Worm (Caenorhabditis elegans): ENCODE data around the gene F13H10.6.

F13H10.6 gene

ce11 chrIV:11008996-11009395, at the start of gene F13H10.6:
F13H10.6 (plus strand) TSS chrIV:11009296.
- TF ChIP-seq nhr-43 (tag; optimal IDR thresholded peaks at IDR 0.05; ENCODE audit: poor library complexity, severe bottlenecking): no peak
- no peak for TF ChIP-seq lin-15B (tag; optimal IDR thresholded peaks at IDR 0.05)
- TF ChIP-seq zag-1 (tag; optimal IDR thresholded peaks at IDR 0.05): no peak
- TF ChIP-seq unc-39 (tag; optimal IDR thresholded peaks at IDR 0.05): no peak

- TF ChIP-seq ceh-28 (tag; optimal IDR thresholded peaks at IDR 0.05) (no peak), skn-1 (tag; optimal IDR thresholded peaks at IDR 0.05) (no peak), zag-1 (tag; optimal IDR thresholded peaks at IDR 0.05) (no peak), fkh-10 (GFP tag; optimal IDR thresholded peaks at IDR 0.05) (no peak), nhr-28 (tag; optimal IDR thresholded peaks at IDR 0.05) (no peak), elt-2 (tag; optimal IDR thresholded peaks at IDR 0.05) (peak; percentile 69), eor-1 (tag; optimal IDR thresholded peaks at IDR 0.05) (no peak), pha-4 (tag; optimal IDR thresholded peaks at IDR 0.05) (peak; percentile 24), ceh-9 (tag; optimal IDR thresholded peaks at IDR 0.05) (no peak), ZK546.5 (tag; optimal IDR thresholded peaks at IDR 0.05) (no peak), unc-62 (GFP tag; optimal IDR thresholded peaks at IDR 0.05) (no peak), fos-1 (tag; optimal IDR thresholded peaks at IDR 0.05) (no peak), mml-1 (tag; optimal IDR thresholded peaks at IDR 0.05) (no peak), nhr-76 (tag; optimal IDR thresholded peaks at IDR 0.05) (no peak), pqm-1 (tag; optimal IDR thresholded peaks at IDR 0.05) (peak; percentile 45), jun-1 (tag; optimal IDR thresholded peaks at IDR 0.05) (no peak)
Measured at ce11 chrIV:10964688-10965087, 44.4 kb upstream of the F13H10.6 start.

ce11 chrIV:10966359-10966758, 42.7 kb upstream of the F13H10.6 start, which contains the start of the genes aqp-3 and Y69E1A.8:
aqp-3 (minus strand) TSS chrIV:10966459.
Y69E1A.8 (plus strand) TSS chrIV:10966604.
- no peak for TF ChIP-seq ceh-82 (tag; optimal IDR thresholded peaks at IDR 0.05)
- TF ChIP-seq mdl-1 (tag; optimal IDR thresholded peaks at IDR 0.05): no peak
- no peak for TF ChIP-seq sea-2 (GFP tag; optimal IDR thresholded peaks at IDR 0.05)
- TF ChIP-seq hmg-11 (tag; optimal IDR thresholded peaks at IDR 0.05): no peak
- no peak for TF ChIP-seq zag-1 (tag; optimal IDR thresholded peaks at IDR 0.05)
- TF ChIP-seq unc-39 (tag; optimal IDR thresholded peaks at IDR 0.05): no peak
- TF ChIP-seq nhr-76 (tag; optimal IDR thresholded peaks at IDR 0.05): no peak
- TF ChIP-seq nhr-23 (tag; optimal IDR thresholded peaks at IDR 0.05): no peak
- TF ChIP-seq egl-27 (tag; optimal IDR thresholded peaks at IDR 0.05): no peak
- TF ChIP-seq tbx-2 (tag; optimal IDR thresholded peaks at IDR 0.05): no peak

ce11 chrIV:10970333-10970732, 38.8 kb upstream of the F13H10.6 start:
- TF ChIP-seq ceh-16 (tag; optimal IDR thresholded peaks at IDR 0.05): no peak
- no peak for TF ChIP-seq eor-1 (tag; optimal IDR thresholded peaks at IDR 0.05)
- TF ChIP-seq hmg-11 (tag; optimal IDR thresholded peaks at IDR 0.05): no peak
- TF ChIP-seq ceh-28 (tag; optimal IDR thresholded peaks at IDR 0.05): no peak
- peak; percentile 97 for TF ChIP-seq elt-2 (tag; optimal IDR thresholded peaks at IDR 0.05)
- TF ChIP-seq R02D3.7 (tag; optimal IDR thresholded peaks at IDR 0.05): no peak
- peak; percentile 20 for TF ChIP-seq pha-4 (tag; optimal IDR thresholded peaks at IDR 0.05)
- peak; percentile 83 for TF ChIP-seq pqm-1 (tag; optimal IDR thresholded peaks at IDR 0.05)
- no peak for TF ChIP-seq egl-27 (tag; optimal IDR thresholded peaks at IDR 0.05)

- TF ChIP-seq lsy-12 (tag; optimal IDR thresholded peaks at IDR 0.05): no peak
- TF ChIP-seq nhr-28 (tag; optimal IDR thresholded peaks at IDR 0.05): no peak
- TF ChIP-seq eor-1 (tag; optimal IDR thresholded peaks at IDR 0.05): no peak
- TF ChIP-seq nhr-76 (tag; optimal IDR thresholded peaks at IDR 0.05): no peak
- TF ChIP-seq lin-15B (tag; optimal IDR thresholded peaks at IDR 0.05): no peak
- no peak for TF ChIP-seq ztf-4 (tag; optimal IDR thresholded peaks at IDR 0.05)
- TF ChIP-seq ztf-11 (tag; optimal IDR thresholded peaks at IDR 0.05): no peak
Measured at ce11 chrIV:10970767-10971166, 38.3 kb upstream of the F13H10.6 start.

ce11 chrIV:10971636-10972199, 37.4 kb upstream of the F13H10.6 start:
- TF ChIP-seq nhr-23 (tag; optimal IDR thresholded peaks at IDR 0.05) (peak; percentile 25), elt-2 (tag; optimal IDR thresholded peaks at IDR 0.05) (peak; percentile 14), pha-4 (tag; optimal IDR thresholded peaks at IDR 0.05) (peak; percentile 59), nhr-25 (tag; optimal IDR thresholded peaks at IDR 0.05) (peak; percentile 69), aly-2 (tag; optimal IDR thresholded peaks at IDR 0.05) (no peak)
